Worm (Caenorhabditis elegans) whole organism, L2 larva: ENCODE measurements around the gene mrpl-44.

Experiments
- ama-1 ChIP-seq: fragments of 150-350 bp; optimal IDR thresholded peaks from 2 replicates; lab custom pipeline; 2018; ENCODE audit warnings: inconsistent platforms
- dmd-4 ChIP-seq: sonication (generic microtip); optimal IDR thresholded peaks from 2 replicates; lab custom pipeline; 2017; ENCODE audit warnings: missing biosample characterization, missing genetic modification characterization
- egl-27 ChIP-seq: sonication (generic microtip); optimal IDR thresholded peaks from 3 replicates; lab custom pipeline; 2017; ENCODE audit warnings: missing biosample characterization, missing genetic modification reagents, missing genetic modification characterization
- fos-1 ChIP-seq: fragments of 150-350 bp; optimal IDR thresholded peaks from 2 replicates; lab custom pipeline; 2014; ENCODE audit warnings: missing biosample characterization, missing genetic modification characterization
- lsy-2 ChIP-seq, 2 experiments: fragments of 150-350 bp in 1 of 2; sonication (generic microtip) in 1 of 2; optimal IDR thresholded peaks; 2 replicates each; lab custom pipeline; 2014 to 2017; ENCODE audit warnings: missing biosample characterization in 2 of 2, missing genetic modification characterization in 2 of 2
- nhr-10 ChIP-seq: sonication (generic microtip); optimal IDR thresholded peaks from 2 replicates; lab custom pipeline; 2017; ENCODE audit warnings: missing biosample characterization, missing genetic modification characterization
- unc-62 ChIP-seq: fragments of 150-350 bp; optimal IDR thresholded peaks from 2 replicates; lab custom pipeline; 2014; ENCODE audit warnings: missing biosample characterization, missing genetic modification reagents, missing genetic modification characterization
- zag-1 ChIP-seq: fragments of 150-350 bp; optimal IDR thresholded peaks from 2 replicates; lab custom pipeline; 2014; ENCODE audit warnings: missing biosample characterization, missing genetic modification characterization

ce11 chrIII:9109172-9109571 lies 20.0 kb upstream of the mrpl-44 start, which contains the start of gene cya-1:
- TF ChIP-seq lsy-2 (tag; optimal IDR thresholded peaks at IDR 0.05; lab: Kevin White, UChicago) (no peak), ama-1 (no peak), unc-62 (no peak), dmd-4 (no peak), nhr-10 (tag; lab: Kevin White, UChicago) (no peak), egl-27 (no peak), zag-1 (tag; lab: Kevin White, UChicago) (no peak), fos-1 (tag; lab: Kevin White, UChicago) (no peak)
